Fruit fly (Drosophila melanogaster): ENCODE measurements around the gene CG3842.
A peak's percentile ranks its signal among the peaks of the same experiment; 100 is the strongest.

CG3842 gene

dm6 chrX:6295129-6295539, 42.4 kb upstream of the CG3842 start, which contains the start of the genes CG15891 and CG3815 (continued):
- peak; percentile 53 for TF ChIP-seq MESR4 (GFP tag; optimal IDR thresholded peaks at IDR 0.05)
- peak; percentile 71 for TF ChIP-seq phol (tag; optimal IDR thresholded peaks at IDR 0.05)
- TF ChIP-seq Neu2 (GFP tag; optimal IDR thresholded peaks at IDR 0.05; ENCODE audit: borderline replicate concordance), result no peak
- TF ChIP-seq D19A (tag; optimal IDR thresholded peaks at IDR 0.05), result no peak
- TF ChIP-seq mirr (GFP tag; optimal IDR thresholded peaks at IDR 0.05), result peak; percentile 33
- TF ChIP-seq corto (GFP tag; optimal IDR thresholded peaks at IDR 0.05), result no peak
- TF ChIP-seq CG12942 (GFP tag; optimal IDR thresholded peaks at IDR 0.05), result no peak
- TF ChIP-seq so (GFP tag; IDR thresholded peaks at IDR 0.05), result peak; percentile 62; the same call in 1 of the 3 replicates
- peak; percentile 70 for TF ChIP-seq BEAF-32 (GFP tag; optimal IDR thresholded peaks at IDR 0.05)
- TF ChIP-seq CG6689 (GFP tag; IDR thresholded peaks at IDR 0.05), result no peak; the same call in 1 of the 2 replicates
- no peak for TF ChIP-seq Dip2 (GFP tag; IDR thresholded peaks at IDR 0.05)
- TF ChIP-seq Xrp1 (GFP tag; IDR thresholded peaks at IDR 0.05), result peak; percentile 38; the same call in 1 of the 2 replicates
- no peak for TF ChIP-seq Jarid2 (GFP tag; optimal IDR thresholded peaks at IDR 0.05)
- peak; percentile 94 for TF ChIP-seq Ets65A (GFP tag)
- peak; percentile 93 for TF ChIP-seq CG7928 (GFP tag; optimal IDR thresholded peaks at IDR 0.05)
- TF ChIP-seq sob (GFP tag; IDR thresholded peaks at IDR 0.05), result peak; percentile 46; the same call in 1 of the 2 replicates
- peak; percentile 12 for TF ChIP-seq Mad (GFP tag; optimal IDR thresholded peaks at IDR 0.05)
- TF ChIP-seq HLHmδ (GFP tag; optimal IDR thresholded peaks at IDR 0.05), result no peak
- TF ChIP-seq ash1 (GFP tag; optimal IDR thresholded peaks at IDR 0.05), result no peak
- TF ChIP-seq CG4854 (GFP tag; optimal IDR thresholded peaks at IDR 0.05), result no peak
- no peak for TF ChIP-seq dimm (GFP tag; IDR thresholded peaks at IDR 0.05)
- 0 out of 2 replicates have a peak, but pooled peaks have one; percentile 40 for TF ChIP-seq klu (GFP tag; IDR thresholded peaks at IDR 0.05)
- TF ChIP-seq CG14667 (GFP tag; IDR thresholded peaks at IDR 0.05), result no peak
- TF ChIP-seq ftz-f1 (GFP tag; optimal IDR thresholded peaks at IDR 0.05), result no peak
- peak; percentile 23; the same call in 1 of the 2 replicates for TF ChIP-seq inv (GFP tag; IDR thresholded peaks at IDR 0.05; ENCODE audit: partially characterized antibody)
- TF ChIP-seq Hand (GFP tag; optimal IDR thresholded peaks at IDR 0.05), result no peak
- peak; percentile 51 for TF ChIP-seq sisA (GFP tag; IDR thresholded peaks at IDR 0.05)
- peak; percentile 37 for TF ChIP-seq CG10654 (GFP tag; optimal IDR thresholded peaks at IDR 0.05)
- TF ChIP-seq bbx (GFP tag; IDR thresholded peaks at IDR 0.05; ENCODE audit: partially characterized antibody), result no peak
- TF ChIP-seq CG13894 (tag; optimal IDR thresholded peaks at IDR 0.05), result peak; percentile 57
- TF ChIP-seq Fer2 (tag; optimal IDR thresholded peaks at IDR 0.05), result peak; percentile 41
- TF ChIP-seq NK7.1 (GFP tag; optimal IDR thresholded peaks at IDR 0.05), result peak; percentile 23
- TF ChIP-seq CG12104 (GFP tag; optimal IDR thresholded peaks at IDR 0.05), result peak; percentile 17
- no peak for TF ChIP-seq CG17328 (GFP tag; IDR thresholded peaks at IDR 0.05)
- TF ChIP-seq Scr (GFP tag; IDR thresholded peaks at IDR 0.05; ENCODE audit: partially characterized antibody), result peak; percentile 55; the same call in 1 of the 2 replicates
- no peak for TF ChIP-seq prd (optimal IDR thresholded peaks at IDR 0.05)
- TF ChIP-seq prd (GFP tag; IDR thresholded peaks at IDR 0.05), result peak; percentile 71
- peak; percentile 36; the same call in 1 of the 2 replicates for TF ChIP-seq ranshi (GFP tag; IDR thresholded peaks at IDR 0.05)
- TF ChIP-seq Ptx1 (GFP tag; IDR thresholded peaks at IDR 0.05), result peak; percentile 72
- TF ChIP-seq Drgx (GFP tag; IDR thresholded peaks at IDR 0.05), result no peak
- TF ChIP-seq chif (GFP tag; optimal IDR thresholded peaks at IDR 0.05), result peak; percentile 13 to 33
- TF ChIP-seq crol (GFP tag; IDR thresholded peaks at IDR 0.05), result peak; percentile 57
- TF ChIP-seq hkb (optimal IDR thresholded peaks at IDR 0.05), result no peak
- 0 out of 2 replicates have a peak, but pooled peaks have one; percentile 21 for TF ChIP-seq hkb (GFP tag; IDR thresholded peaks at IDR 0.05)
- no peak for TF ChIP-seq Sox100B (GFP tag; optimal IDR thresholded peaks at IDR 0.05)
- TF ChIP-seq CG2678 (tag; optimal IDR thresholded peaks at IDR 0.05), result no peak
- TF ChIP-seq NFAT (GFP tag; IDR thresholded peaks at IDR 0.05), result no peak
- no peak for TF ChIP-seq CG32772 (GFP tag; IDR thresholded peaks at IDR 0.05)
- TF ChIP-seq trem (tag; optimal IDR thresholded peaks at IDR 0.05), result peak; percentile 62
- TF ChIP-seq Nf-YB (GFP tag; optimal IDR thresholded peaks at IDR 0.05), result peak; percentile 3
- TF ChIP-seq CG10543 (GFP tag; optimal IDR thresholded peaks at IDR 0.05), result no peak

Data from whole organism, embryonic.